Worm (Caenorhabditis elegans): ENCODE measurements around the gene eif-2A.
A peak's percentile ranks its signal among the peaks of the same experiment; 100 is the strongest.

Gene eif-2A

ce11 chrII:10388041-10388706 lies 28.4 kb upstream of the eif-2A start (continued):
- no peak for TF ChIP-seq lag-1 (GFP tag; IDR thresholded peaks at IDR 0.05)
- TF ChIP-seq tbx-9 (tag; optimal IDR thresholded peaks at IDR 0.05; ENCODE audit: borderline replicate concordance), result no peak
- TF ChIP-seq lin-35 (GFP tag; optimal IDR thresholded peaks at IDR 0.05), result peak in 1 of 3 experiments; percentile 80
- TF ChIP-seq ztf-25 (GFP tag; IDR thresholded peaks at IDR 0.05), result no peak
- peak; percentile 11 for TF ChIP-seq B0035.1 (tag; optimal IDR thresholded peaks at IDR 0.05)
- no peak for TF ChIP-seq cebp-1 (GFP tag; IDR thresholded peaks at IDR 0.05)
- peak; percentile 68 for TF ChIP-seq cebp-1 (tag; optimal IDR thresholded peaks at IDR 0.05)
- peak; percentile 33 for TF ChIP-seq chd-7 (tag; optimal IDR thresholded peaks at IDR 0.05)
- TF ChIP-seq tbp1 (GFP tag; optimal IDR thresholded peaks at IDR 0.05), result peak; percentile 58
- TF ChIP-seq nhr-120 (GFP tag; IDR thresholded peaks at IDR 0.05), result no peak
- 0 out of 2 replicates have a peak, but pooled peaks have one; percentile 25 for TF ChIP-seq C06A6.2 (GFP tag; conservative IDR thresholded peaks at IDR 0.05)
- TF ChIP-seq egl-18 (GFP tag; IDR thresholded peaks at IDR 0.05), result no peak
- TF ChIP-seq sdz-38 (tag; optimal IDR thresholded peaks at IDR 0.05), result no peak
- 0 out of 2 replicates have a peak, but pooled peaks have one; percentile 14 for TF ChIP-seq nfyb-1 (GFP tag; IDR thresholded peaks at IDR 0.05)
- peak; percentile 0 for TF ChIP-seq ceh-27 (GFP tag; optimal IDR thresholded peaks at IDR 0.05)
- no peak for TF ChIP-seq gei-17 (GFP tag; optimal IDR thresholded peaks at IDR 0.05)
- TF ChIP-seq pbrm-1 (GFP tag; IDR thresholded peaks at IDR 0.05), result peak; percentile 23; the same call in 1 of the 2 replicates
- peak; percentile 82 for TF ChIP-seq attf-5 (GFP tag; optimal IDR thresholded peaks at IDR 0.05)
- no peak for TF ChIP-seq F22D6.2 (tag; optimal IDR thresholded peaks at IDR 0.05)
- TF ChIP-seq efl-1 (GFP tag; optimal IDR thresholded peaks at IDR 0.05), result peak; percentile 2
- peak; percentile 39; the same call in 1 of the 2 replicates for TF ChIP-seq B0336.3 (GFP tag; IDR thresholded peaks at IDR 0.05)
- no peak for TF ChIP-seq ceh-79 (tag; optimal IDR thresholded peaks at IDR 0.05)
- TF ChIP-seq ztf-28 (GFP tag; IDR thresholded peaks at IDR 0.05), result 0 out of 2 replicates have a peak, but pooled peaks have one; percentile 59
- TF ChIP-seq nfya-1 (tag; optimal IDR thresholded peaks at IDR 0.05; ENCODE audit: borderline replicate concordance, insufficient read depth), result no peak
- no peak for TF ChIP-seq die-1 (tag; optimal IDR thresholded peaks at IDR 0.05)
- peak; percentile 54 for TF ChIP-seq pha-4 (tag; optimal IDR thresholded peaks at IDR 0.05)
- TF ChIP-seq hsf-1 (GFP tag; IDR thresholded peaks at IDR 0.05), result no peak
- TF ChIP-seq bed-2 (GFP tag; IDR thresholded peaks at IDR 0.05), result no peak
- TF ChIP-seq zfh-2 (GFP tag; conservative IDR thresholded peaks at IDR 0.05), result no peak
- TF ChIP-seq Y53F4B.3 (GFP tag; IDR thresholded peaks at IDR 0.05), result no peak
- no peak for TF ChIP-seq F57C9.4 (tag; optimal IDR thresholded peaks at IDR 0.05)
- no peak for TF ChIP-seq nfya-2 (GFP tag; IDR thresholded peaks at IDR 0.05)
- no peak for TF ChIP-seq Y79H2A.3 (GFP tag; conservative IDR thresholded peaks at IDR 0.05)
- TF ChIP-seq D2030.7 (GFP tag; IDR thresholded peaks at IDR 0.05), result peak; percentile 56

ce11 chrII:10389038-10389437 lies 27.6 kb upstream of the eif-2A start:
- TF ChIP-seq B0019.2 (GFP tag; conservative IDR thresholded peaks at IDR 0.05) (no peak), K11D2.4 (GFP tag; IDR thresholded peaks at IDR 0.05) (peak; percentile 77), let-526 (GFP tag; IDR thresholded peaks at IDR 0.05) (peak; percentile 62; the same call in 1 of the 2 replicates), ztf-3 (GFP tag; optimal IDR thresholded peaks at IDR 0.05) (no peak), F37B4.10 (GFP tag; IDR thresholded peaks at IDR 0.05) (no peak), F52B5.7 (tag; optimal IDR thresholded peaks at IDR 0.05) (no peak), egl-44 (GFP tag; IDR thresholded peaks at IDR 0.05) (peak; percentile 66; the same call in 1 of the 2 replicates), F22D6.2 (tag; optimal IDR thresholded peaks at IDR 0.05) (peak; percentile 61), ceh-58 (GFP tag; IDR thresholded peaks at IDR 0.05) (no peak), repo-1 (tag; optimal IDR thresholded peaks at IDR 0.05) (no peak), egl-18 (GFP tag; IDR thresholded peaks at IDR 0.05) (no peak), chd-7 (tag; optimal IDR thresholded peaks at IDR 0.05) (peak; percentile 68), madf-8 (GFP tag; conservative IDR thresholded peaks at IDR 0.05) (no peak), T26A5.8 (tag; optimal IDR thresholded peaks at IDR 0.05) (no peak), mes-4 (tag; optimal IDR thresholded peaks at IDR 0.05) (no peak), hsf-1 (GFP tag; IDR thresholded peaks at IDR 0.05) (0 out of 2 replicates have a peak, but pooled peaks have one; percentile 43), C06A6.2 (GFP tag; conservative IDR thresholded peaks at IDR 0.05) (peak; percentile 45; the same call in 1 of the 2 replicates), F10E7.11 (tag; optimal IDR thresholded peaks at IDR 0.05) (no peak), sea-2 (GFP tag; IDR thresholded peaks at IDR 0.05) (no peak), hlh-12 (tag; optimal IDR thresholded peaks at IDR 0.05) (no peak)
